Fruit fly (Drosophila melanogaster) whole organism, embryonic: ENCODE measurements around the gene CG10761.

Experiments used
- Atf-2 ChIP-seq: fragments of 200-800 bp; sonication (Bioruptor generic); optimal IDR thresholded peaks from 2 replicates; lab custom pipeline; 2016; ENCODE audit warnings: missing biosample characterization, missing genetic modification characterization
- BEAF-32 ChIP-seq: fragments of 200-800 bp; sonication (Bioruptor generic); optimal IDR thresholded peaks from 3 replicates; lab custom pipeline; 2017; ENCODE audit warnings: missing biosample characterization, missing genetic modification characterization, mild to moderate bottlenecking, moderate library complexity, missing genetic modification reagents
- Bgb ChIP-seq: fragments of 200-800 bp; sonication (Bioruptor generic); IDR thresholded peaks from 2 replicates; pipeline ENCODE4 v1.3.6; 2022; ENCODE audit warnings: missing biosample characterization, missing genetic modification characterization; ENCODE audit not compliant: partially characterized antibody
- C15 ChIP-seq: fragments of 200-800 bp; sonication (Bioruptor generic); IDR thresholded peaks from 3 replicates; pipeline ENCODE4 v1.3.6; 2022; ENCODE audit warnings: missing biosample characterization, missing genetic modification characterization
- CG11398 ChIP-seq: fragments of 200-800 bp; sonication (Bioruptor generic); optimal IDR thresholded peaks from 2 replicates; lab custom pipeline; 2016; ENCODE audit warnings: missing biosample characterization, missing genetic modification characterization
- CG11560 ChIP-seq: fragments of 200-800 bp; sonication (Bioruptor generic); IDR thresholded peaks from 3 replicates; pipeline ENCODE4 v1.3.6; 2022; ENCODE audit warnings: missing biosample characterization, missing genetic modification characterization
- CG15073 ChIP-seq: fragments of 200-800 bp; sonication (Bioruptor generic); optimal IDR thresholded peaks from 2 replicates; lab custom pipeline; 2016; ENCODE audit warnings: missing biosample characterization, missing genetic modification characterization
- CG18476 ChIP-seq: fragments of 200-800 bp; sonication (Bioruptor generic); optimal IDR thresholded peaks from 2 replicates; lab custom pipeline; 2016; ENCODE audit warnings: missing biosample characterization, mild to moderate bottlenecking, missing genetic modification characterization
- CG2129 ChIP-seq: fragments of 200-800 bp; sonication (Bioruptor generic); IDR thresholded peaks from 2 replicates; pipeline ENCODE4 v1.3.6; 2022; ENCODE audit warnings: missing biosample characterization, missing genetic modification characterization; ENCODE audit not compliant: partially characterized antibody
- CG31365 ChIP-seq: fragments of 200-800 bp; sonication (Bioruptor generic); optimal IDR thresholded peaks from 2 replicates; lab custom pipeline; 2018; ENCODE audit warnings: missing biosample characterization, mild to moderate bottlenecking, missing genetic modification characterization
- CG32532 ChIP-seq: fragments of 200-800 bp; sonication (Bioruptor generic); IDR thresholded peaks from 2 replicates; pipeline ENCODE4 v1.3.6; 2022; ENCODE audit warnings: missing biosample characterization, missing genetic modification characterization
- CG7963 ChIP-seq: fragments of 200-800 bp; sonication (Bioruptor generic); IDR thresholded peaks from 3 replicates; pipeline ENCODE4 v1.3.6; 2022; ENCODE audit warnings: missing biosample characterization, missing genetic modification characterization; ENCODE audit not compliant: partially characterized antibody
- CG9876 ChIP-seq: fragments of 200-800 bp; sonication (Bioruptor generic); optimal IDR thresholded peaks from 2 replicates; lab custom pipeline; 2016; ENCODE audit warnings: missing biosample characterization, missing genetic modification characterization
- Dfd ChIP-seq, 2 experiments: fragments of >200 bp; optimal IDR thresholded peaks; 2 replicates each; lab custom pipeline; 2017; ENCODE audit warnings: missing biosample characterization in 2 of 2, missing genetic modification characterization in 2 of 2
- Dip3 ChIP-seq: fragments of 200-800 bp; sonication (Bioruptor generic); optimal IDR thresholded peaks from 3 replicates; lab custom pipeline; 2016; ENCODE audit warnings: missing biosample characterization, missing genetic modification characterization
- Fer1 ChIP-seq: fragments of 200-800 bp; sonication (Bioruptor generic); optimal IDR thresholded peaks from 2 replicates; lab custom pipeline; 2017; ENCODE audit warnings: missing biosample characterization, mild to moderate bottlenecking, missing genetic modification characterization
- Gug ChIP-seq: fragments of 200-800 bp; sonication (Bioruptor generic); IDR thresholded peaks from 4 replicates; pipeline ENCODE4 v1.3.6; 2022; ENCODE audit warnings: missing biosample characterization, missing genetic modification characterization
- HLH3B ChIP-seq: fragments of 200-800 bp; sonication (Bioruptor generic); IDR thresholded peaks from 2 replicates; pipeline ENCODE4 v1.3.6; 2022; ENCODE audit warnings: missing biosample characterization, missing genetic modification characterization
- Hmr ChIP-seq: fragments of 200-800 bp; sonication (Bioruptor generic); optimal IDR thresholded peaks from 3 replicates; lab custom pipeline; 2017; ENCODE audit warnings: mild to moderate bottlenecking, missing biosample characterization, missing genetic modification reagents, missing genetic modification characterization
- Mad ChIP-seq: fragments of 200-800 bp; sonication (Bioruptor generic); optimal IDR thresholded peaks from 2 replicates; lab custom pipeline; 2016; ENCODE audit warnings: missing biosample characterization, missing genetic modification characterization
- NfI ChIP-seq: fragments of 200-800 bp; sonication (Bioruptor generic); optimal IDR thresholded peaks from 3 replicates; lab custom pipeline; 2018; ENCODE audit warnings: missing biosample characterization, mild to moderate bottlenecking, missing genetic modification characterization, moderate library complexity
- Stat92E ChIP-seq, 3 experiments: fragments of >200 bp in 2 of 3; fragments of 200-800 bp in 1 of 3; sonication (Bioruptor generic) in 1 of 3; optimal IDR thresholded peaks; 2 replicates each; lab custom pipeline; 2017 to 2019; ENCODE audit warnings: missing biosample characterization in 3 of 3, missing genetic modification characterization in 3 of 3, mild to moderate bottlenecking in 1 of 3, moderate library complexity in 1 of 3
- Xrp1 ChIP-seq: fragments of 200-800 bp; sonication (Bioruptor generic); IDR thresholded peaks from 2 replicates; pipeline ENCODE4 v1.3.6; 2022; ENCODE audit warnings: missing biosample characterization, missing genetic modification characterization
- ara ChIP-seq: fragments of 200-800 bp; sonication (Bioruptor generic); IDR thresholded peaks from 2 replicates; pipeline ENCODE4 v1.3.6; 2022; ENCODE audit warnings: missing biosample characterization, missing genetic modification characterization
- ash1 ChIP-seq: fragments of 200-800 bp; sonication (Bioruptor generic); optimal IDR thresholded peaks from 2 replicates; lab custom pipeline; 2018; ENCODE audit warnings: missing biosample characterization, mild to moderate bottlenecking, missing genetic modification characterization
- bbx ChIP-seq: fragments of 200-800 bp; sonication (Bioruptor generic); IDR thresholded peaks from 2 replicates; pipeline ENCODE4 v1.3.6; 2022; ENCODE audit warnings: missing biosample characterization, missing genetic modification characterization; ENCODE audit not compliant: partially characterized antibody
- bowl ChIP-seq: fragments of 200-800 bp; sonication (Bioruptor generic); IDR thresholded peaks from 2 replicates; pipeline ENCODE4 v1.3.6; 2022; ENCODE audit warnings: missing biosample characterization, missing genetic modification characterization
- cad ChIP-seq: fragments of >200 bp; optimal IDR thresholded peaks from 2 replicates; lab custom pipeline; 2017; ENCODE audit warnings: missing biosample characterization, missing genetic modification characterization
- cg ChIP-seq: fragments of 200-800 bp; sonication (Bioruptor generic); optimal IDR thresholded peaks from 3 replicates; lab custom pipeline; 2019; ENCODE audit warnings: missing biosample characterization, mild to moderate bottlenecking, missing genetic modification characterization, moderate library complexity
- chn ChIP-seq: fragments of 200-800 bp; sonication (Bioruptor generic); optimal IDR thresholded peaks from 2 replicates; lab custom pipeline; 2016; ENCODE audit warnings: missing biosample characterization, missing genetic modification characterization
- danr ChIP-seq: fragments of 200-800 bp; sonication (Bioruptor generic); IDR thresholded peaks from 2 replicates; pipeline ENCODE4 v1.3.6; 2022; ENCODE audit warnings: missing biosample characterization, missing genetic modification characterization
- dysf ChIP-seq: fragments of 200-800 bp; sonication (Bioruptor generic); IDR thresholded peaks from 3 replicates; pipeline ENCODE4 v1.3.6; 2022; ENCODE audit warnings: missing biosample characterization, missing genetic modification characterization
- fd96Cb ChIP-seq: fragments of 200-800 bp; sonication (Bioruptor generic); optimal IDR thresholded peaks from 2 replicates; lab custom pipeline; 2018; ENCODE audit warnings: missing biosample characterization, mild to moderate bottlenecking, missing genetic modification characterization, moderate library complexity
- fru ChIP-seq: fragments of >200 bp; optimal IDR thresholded peaks from 2 replicates; lab custom pipeline; 2017
- fu2 ChIP-seq: fragments of 200-800 bp; sonication (Bioruptor generic); optimal IDR thresholded peaks from 2 replicates; lab custom pipeline; 2016; ENCODE audit warnings: missing biosample characterization, missing genetic modification characterization
- gem ChIP-seq: fragments of 200-800 bp; sonication (Bioruptor generic); optimal IDR thresholded peaks from 2 replicates; lab custom pipeline; 2019; ENCODE audit warnings: missing biosample characterization, mild to moderate bottlenecking, missing genetic modification characterization, moderate library complexity
- h ChIP-seq: fragments of >200 bp; optimal IDR thresholded peaks from 2 replicates; lab custom pipeline; 2017
- kay ChIP-seq: fragments of 200-800 bp; sonication (Bioruptor generic); optimal IDR thresholded peaks from 2 replicates; lab custom pipeline; 2016; ENCODE audit warnings: missing biosample characterization, missing genetic modification characterization
- pan ChIP-seq, 4 experiments: fragments of >200 bp in 3 of 4; fragments of 200-800 bp in 1 of 4; sonication (Bioruptor generic) in 1 of 4; optimal IDR thresholded peaks in 3 of 4; IDR thresholded peaks in 1 of 4; 2 replicates each; pipeline versions ENCODE4 v1.3.6 to Lab custom; 2017 to 2022; ENCODE audit warnings: missing biosample characterization in 2 of 4, missing genetic modification characterization in 2 of 4, mixed read lengths in 1 of 4
- pita ChIP-seq: fragments of 200-800 bp; sonication (Bioruptor generic); optimal IDR thresholded peaks from 2 replicates; lab custom pipeline; 2017; ENCODE audit warnings: missing biosample characterization, mild to moderate bottlenecking, missing genetic modification characterization
- prd ChIP-seq, 3 experiments: fragments of >200 bp in 2 of 3; fragments of 200-800 bp in 1 of 3; sonication (Bioruptor generic) in 1 of 3; optimal IDR thresholded peaks in 2 of 3; IDR thresholded peaks in 1 of 3; 2 replicates in 2 of 3; 3 replicates in 1 of 3; pipeline versions ENCODE4 v1.3.6 to Lab custom; 2017 to 2022; ENCODE audit warnings: missing biosample characterization in 1 of 3, missing genetic modification characterization in 1 of 3
- pum ChIP-seq: fragments of 200-800 bp; sonication (Bioruptor generic); optimal IDR thresholded peaks from 2 replicates; lab custom pipeline; 2016; ENCODE audit warnings: missing biosample characterization, missing genetic modification characterization
- ranshi ChIP-seq: fragments of 200-800 bp; sonication (Bioruptor generic); IDR thresholded peaks from 2 replicates; pipeline ENCODE4 v1.3.6; 2022; ENCODE audit warnings: missing biosample characterization, missing genetic modification characterization
- row ChIP-seq: fragments of 200-800 bp; sonication (Bioruptor generic); IDR thresholded peaks from 3 replicates; pipeline ENCODE4 v1.3.6; 2022; ENCODE audit warnings: missing biosample characterization, missing genetic modification characterization
- sim ChIP-seq: fragments of 200-800 bp; sonication (Bioruptor generic); IDR thresholded peaks from 2 replicates; pipeline ENCODE4 v1.3.6; 2022; ENCODE audit warnings: missing biosample characterization, missing genetic modification characterization
- tgo ChIP-seq: fragments of 200-800 bp; sonication (Bioruptor generic); IDR thresholded peaks from 3 replicates; pipeline ENCODE4 v1.3.6; 2022; ENCODE audit warnings: missing biosample characterization, missing genetic modification characterization
- toy ChIP-seq: fragments of 200-800 bp; sonication (Bioruptor generic); IDR thresholded peaks from 2 replicates; pipeline ENCODE4 v1.3.6; 2022; ENCODE audit warnings: missing biosample characterization, missing genetic modification characterization
- trem ChIP-seq: fragments of 200-800 bp; optimal IDR thresholded peaks from 3 replicates; lab custom pipeline; 2019; ENCODE audit warnings: missing biosample characterization, mild to moderate bottlenecking, missing genetic modification characterization, moderate library complexity
- vfl ChIP-seq: fragments of 200-800 bp; sonication (Bioruptor generic); optimal IDR thresholded peaks from 2 replicates; lab custom pipeline; 2016; ENCODE audit warnings: missing biosample characterization, missing genetic modification characterization
- wdn ChIP-seq: fragments of 200-800 bp; sonication (Bioruptor generic); IDR thresholded peaks from 2 replicates; pipeline ENCODE4 v1.3.6; 2022; ENCODE audit warnings: missing biosample characterization, missing genetic modification characterization
- zfh1 ChIP-seq: fragments of 200-800 bp; sonication (Bioruptor generic); IDR thresholded peaks from 3 replicates; pipeline ENCODE4 v1.3.6; 2022; ENCODE audit warnings: missing biosample characterization, missing genetic modification characterization

CG10761 gene

DNA sequence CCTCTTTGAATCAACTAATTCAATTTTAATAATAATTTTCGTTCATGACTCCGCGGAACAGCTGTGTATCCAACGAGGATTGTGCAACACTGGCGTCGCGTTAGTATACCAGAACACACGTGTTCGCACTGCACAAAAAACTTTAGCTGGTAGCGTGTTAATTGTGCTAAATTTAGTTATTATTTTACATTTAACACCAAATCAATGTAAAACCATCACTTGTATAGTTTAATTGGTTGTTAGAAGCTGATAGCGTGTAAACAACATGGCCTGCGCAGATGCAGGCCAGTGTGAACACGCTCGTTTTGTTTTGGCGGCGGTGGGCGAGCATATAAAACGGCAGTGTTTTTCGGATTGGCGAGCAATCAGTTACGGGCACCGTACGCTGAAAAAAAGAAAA is 5.3 kb downstream of the CG10761 start, which contains the start of the genes Traf6 and GIIIspla2 (continued):
- TF ChIP-seq pita (GFP tag; lab: Kevin White, UChicago) (no peak), CG11560 (tag; lab: Robert Waterston, UW) (0 out of 3 replicates have a peak, but pooled peaks have one; percentile 37), NfI (GFP tag; lab: Kevin White, UChicago) (peak; percentile 80), ranshi (GFP tag; lab: Robert Waterston, UW) (peak; percentile 75), Gug (GFP tag; lab: Robert Waterston, UW) (peak; percentile 65), Dfd (GFP tag; optimal IDR thresholded peaks at IDR 0.05; lab: Kevin White, UChicago) (no peak), pan (optimal IDR thresholded peaks at IDR 0.05; lab: Kevin White, UChicago) (no peak), pan (GFP tag; optimal IDR thresholded peaks at IDR 0.05 in 1 of 2, IDR thresholded peaks at IDR 0.05 in 1 of 2) (peak in 1 of 2 experiments; percentile 69), CG2129 (GFP tag; lab: Robert Waterston, UW) (no peak), Bgb (GFP tag; lab: Robert Waterston, UW) (no peak; the same call in 1 of the 2 replicates), CG15073 (no peak), Stat92E (GFP tag; optimal IDR thresholded peaks at IDR 0.05; lab: Kevin White, UChicago) (no peak), gem (tag; lab: Kevin White, UChicago) (peak; percentile 84), Hmr (GFP tag; lab: Kevin White, UChicago) (no peak), Xrp1 (GFP tag; lab: Robert Waterston, UW) (peak; percentile 81), fu2 (GFP tag; lab: Kevin White, UChicago) (peak; percentile 78), C15 (GFP tag; lab: Robert Waterston, UW) (no peak), Fer1 (GFP tag; lab: Kevin White, UChicago) (peak; percentile 79), wdn (GFP tag; lab: Robert Waterston, UW) (peak; percentile 59; the same call in 1 of the 2 replicates), CG32532 (GFP tag; lab: Robert Waterston, UW) (peak; percentile 83), cad (GFP tag; lab: Kevin White, UChicago) (no peak), bbx (GFP tag; lab: Robert Waterston, UW) (no peak), Dip3 (GFP tag; lab: Kevin White, UChicago) (peak; percentile 77), dysf (GFP tag; lab: Robert Waterston, UW) (peak; percentile 88), BEAF-32 (peak; percentile 43), CG31365 (no peak), prd (optimal IDR thresholded peaks at IDR 0.05; lab: Kevin White, UChicago) (no peak), prd (GFP tag; IDR thresholded peaks at IDR 0.05; lab: Robert Waterston, UW) (peak; percentile 78), ara (peak; percentile 79), cg (no peak), CG9876 (GFP tag; lab: Kevin White, UChicago) (peak; percentile 13), pum (GFP tag; lab: Kevin White, UChicago) (peak; percentile 64), ash1 (GFP tag; lab: Kevin White, UChicago) (no peak), trem (peak; percentile 83), chn (GFP tag; lab: Kevin White, UChicago) (peak; percentile 70), bowl (GFP tag; lab: Robert Waterston, UW) (peak; percentile 53; the same call in 1 of the 2 replicates), zfh1 (GFP tag; lab: Robert Waterston, UW) (peak; percentile 83), CG11398 (peak; percentile 47), tgo (peak; percentile 74), vfl (peak; percentile 59), fd96Cb (tag; lab: Kevin White, UChicago) (peak; percentile 66), sim (GFP tag; lab: Robert Waterston, UW) (0 out of 2 replicates have a peak, but pooled peaks have one; percentile 48), Mad (peak; percentile 70), Atf-2 (GFP tag; lab: Kevin White, UChicago) (peak; percentile 23), row (peak; percentile 93), HLH3B (GFP tag; lab: Robert Waterston, UW) (peak; percentile 71), kay (GFP tag; lab: Kevin White, UChicago) (peak; percentile 19), toy (no peak; the same call in 1 of the 2 replicates), h (lab: Kevin White, UChicago) (no peak), CG18476 (GFP tag; lab: Kevin White, UChicago) (peak; percentile 79), danr (GFP tag; lab: Robert Waterston, UW) (no peak), fru (no peak), CG7963 (GFP tag; lab: Robert Waterston, UW) (no peak)
